Worm (Caenorhabditis elegans): ENCODE measurements around the gene ZK54.3.

The ZK54.3 gene

ce11 chrX:17505547-17506181 lies 38.9 kb upstream of the ZK54.3 start (continued):
- TF ChIP-seq fos-1 (tag; optimal IDR thresholded peaks at IDR 0.05) (peak; percentile 53), mep-1 (tag; optimal IDR thresholded peaks at IDR 0.05) (peak; percentile 84), lin-39 (tag; optimal IDR thresholded peaks at IDR 0.05) (no peak), ztf-11 (tag; optimal IDR thresholded peaks at IDR 0.05) (no peak), arid-1 (GFP tag; conservative IDR thresholded peaks at IDR 0.05) (no peak; the same call in 1 of the 2 replicates), nhr-42 (GFP tag; IDR thresholded peaks at IDR 0.05) (no peak), zip-11 (GFP tag; IDR thresholded peaks at IDR 0.05) (no peak), tra-1 (GFP tag; IDR thresholded peaks at IDR 0.05) (peak; percentile 92), daf-19 (GFP tag; conservative IDR thresholded peaks at IDR 0.05) (no peak), madf-5 (GFP tag; IDR thresholded peaks at IDR 0.05) (no peak), aha-1 (tag) (peak; percentile 95), nhr-6 (tag; optimal IDR thresholded peaks at IDR 0.05) (peak; percentile 26), nhr-10 (tag; optimal IDR thresholded peaks at IDR 0.05) (peak; percentile 4), ztf-7 (tag; optimal IDR thresholded peaks at IDR 0.05) (no peak), php-3 (GFP tag; IDR thresholded peaks at IDR 0.05) (no peak), daf-8 (GFP tag; IDR thresholded peaks at IDR 0.05) (no peak)

DNA sequence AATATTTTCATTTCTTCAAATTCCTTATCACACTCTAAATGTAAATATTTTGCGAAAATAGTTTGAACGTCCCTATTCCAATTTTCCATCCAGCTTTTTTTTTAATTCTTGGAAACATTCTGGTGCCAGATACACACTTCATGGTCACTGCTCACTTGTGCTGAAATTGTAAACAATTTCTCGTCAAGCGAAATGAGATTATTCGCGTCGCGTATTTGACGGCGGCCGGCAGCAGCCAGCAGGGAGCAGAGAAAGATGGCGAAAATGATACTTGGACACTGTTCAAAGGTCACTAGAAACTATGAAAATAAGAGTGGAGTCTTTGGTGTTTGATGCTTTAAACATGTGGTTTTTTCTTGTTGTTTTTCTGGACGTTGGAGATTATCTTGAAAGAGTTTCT lies 37.6 kb upstream of the ZK54.3 start:
- TF ChIP-seq dve-1 (tag; optimal IDR thresholded peaks at IDR 0.05; ENCODE audit: insufficient read depth) (peak; percentile 44), daf-16 (GFP tag; optimal IDR thresholded peaks at IDR 0.05) (peak in 1 of 2 experiments; percentile 34), daf-16 (tag; optimal IDR thresholded peaks at IDR 0.05) (peak; percentile 64), nhr-77 (tag; optimal IDR thresholded peaks at IDR 0.05) (peak; percentile 25), pqm-1 (tag; optimal IDR thresholded peaks at IDR 0.05) (peak; percentile 9), F26F4.8 (GFP tag; conservative IDR thresholded peaks at IDR 0.05) (no peak), pha-4 (GFP tag; IDR thresholded peaks at IDR 0.05) (no peak), pha-4 (tag; optimal IDR thresholded peaks at IDR 0.05) (no peak), nhr-28 (tag; optimal IDR thresholded peaks at IDR 0.05) (peak; percentile 89), mxl-2 (GFP tag; conservative IDR thresholded peaks at IDR 0.05) (no peak), mdl-1 (tag; optimal IDR thresholded peaks at IDR 0.05) (peak in 1 of 2 experiments; percentile 63), hlh-11 (tag; optimal IDR thresholded peaks at IDR 0.05) (peak; percentile 74), daf-12 (tag; optimal IDR thresholded peaks at IDR 0.05) (no peak), nhr-11 (tag; optimal IDR thresholded peaks at IDR 0.05) (peak; percentile 53), T26A8.4 (GFP tag; IDR thresholded peaks at IDR 0.05) (no peak), Y75B8A.6 (GFP tag; IDR thresholded peaks at IDR 0.05) (no peak), dmd-6 (GFP tag; IDR thresholded peaks at IDR 0.05) (peak; percentile 66), lin-15B (tag; optimal IDR thresholded peaks at IDR 0.05) (no peak)

DNA sequence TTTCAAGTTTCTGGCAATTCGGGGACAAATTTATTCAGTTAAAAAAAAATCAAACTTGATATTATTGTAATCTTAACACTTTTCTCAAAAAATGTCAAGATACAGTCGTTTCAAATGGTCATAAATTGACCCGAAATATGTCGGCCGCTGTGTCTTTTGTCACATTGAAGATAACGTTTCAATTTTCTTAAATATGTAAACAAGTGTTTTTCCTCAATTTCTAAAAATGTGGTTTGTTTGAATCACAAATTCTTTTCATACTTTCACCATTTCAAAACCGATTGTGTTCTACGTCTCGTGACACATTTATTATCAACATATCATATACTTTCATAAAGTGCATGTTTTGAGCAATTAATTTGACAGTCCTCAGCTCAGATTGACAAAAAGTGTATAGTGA lies 35.4 kb upstream of the ZK54.3 start:
- peak; percentile 46 for TF ChIP-seq nhr-28 (tag; optimal IDR thresholded peaks at IDR 0.05)
- TF ChIP-seq vab-7 (GFP tag; IDR thresholded peaks at IDR 0.05), result no peak
- TF ChIP-seq mxl-3 (GFP tag; optimal IDR thresholded peaks at IDR 0.05), result no peak
- peak; percentile 5 for TF ChIP-seq T20F7.1 (GFP tag; optimal IDR thresholded peaks at IDR 0.05)
- TF ChIP-seq lin-1 (GFP tag; IDR thresholded peaks at IDR 0.05), result no peak
- no peak for TF ChIP-seq hlh-30 (tag; optimal IDR thresholded peaks at IDR 0.05; ENCODE audit: insufficient read depth)
- TF ChIP-seq mep-1 (tag; optimal IDR thresholded peaks at IDR 0.05), result no peak
- no peak for TF ChIP-seq fos-1 (tag; optimal IDR thresholded peaks at IDR 0.05)
- TF ChIP-seq jun-1 (tag; optimal IDR thresholded peaks at IDR 0.05), result no peak
- peak; percentile 25 for TF ChIP-seq nhr-77 (tag; optimal IDR thresholded peaks at IDR 0.05)
- TF ChIP-seq zfp-2 (tag; optimal IDR thresholded peaks at IDR 0.05), result no peak
- TF ChIP-seq dve-1 (tag; optimal IDR thresholded peaks at IDR 0.05; ENCODE audit: insufficient read depth), result peak; percentile 74
- no peak for TF ChIP-seq daf-16 (GFP tag; optimal IDR thresholded peaks at IDR 0.05)
- TF ChIP-seq daf-16 (tag; optimal IDR thresholded peaks at IDR 0.05), result peak; percentile 93
- TF ChIP-seq dmd-6 (GFP tag; IDR thresholded peaks at IDR 0.05), result peak; percentile 39; the same call in 1 of the 2 replicates
- TF ChIP-seq skn-1 (tag; optimal IDR thresholded peaks at IDR 0.05), result no peak
- no peak for TF ChIP-seq zip-11 (GFP tag; IDR thresholded peaks at IDR 0.05)
- TF ChIP-seq dmd-9 (GFP tag; IDR thresholded peaks at IDR 0.05), result no peak
- no peak for TF ChIP-seq ceh-28 (tag; optimal IDR thresholded peaks at IDR 0.05)
- no peak for TF ChIP-seq mdt-29 (GFP tag; IDR thresholded peaks at IDR 0.05)
- TF ChIP-seq pha-4 (GFP tag; IDR thresholded peaks at IDR 0.05), result no peak
- no peak for TF ChIP-seq pha-4 (tag; optimal IDR thresholded peaks at IDR 0.05)
